Fruit fly (Drosophila melanogaster): ENCODE results near the gene Traf6.

The Traf6 gene

dm6 chrX:8178165-8178955, 21.2 kb upstream of the Traf6 start, which contains the start of gene sdt:
Gene sdt (plus strand): TSS chrX:8178549.
- TF ChIP-seq CG32006 (GFP tag; optimal IDR thresholded peaks at IDR 0.05) (peak; percentile 42), achi (GFP tag; optimal IDR thresholded peaks at IDR 0.05) (no peak), Eip93F (GFP tag; optimal IDR thresholded peaks at IDR 0.05) (no peak), dsx (GFP tag; optimal IDR thresholded peaks at IDR 0.05; ENCODE audit: poor library complexity, severe bottlenecking) (peak; percentile 10), Hr39 (GFP tag; optimal IDR thresholded peaks at IDR 0.05) (no peak), Eip78C (GFP tag) (peak; percentile 75), net (GFP tag; optimal IDR thresholded peaks at IDR 0.05) (peak; percentile 11), ss (GFP tag; optimal IDR thresholded peaks at IDR 0.05) (peak in 1 of 2 experiments; percentile 48), svp (GFP tag) (peak; percentile 70)

- peak; percentile 65 for TF ChIP-seq CG7368 (GFP tag; optimal IDR thresholded peaks at IDR 0.05)
- no peak for TF ChIP-seq dac (GFP tag; optimal IDR thresholded peaks at IDR 0.05)
These were observed 20.6 kb upstream of the Traf6 start for dm6 chrX:8177742-8178141.

dm6 chrX:8177030-8177349, 19.8 kb upstream of the Traf6 start, which contains the start of gene slpr:
Gene slpr (minus strand): TSS chrX:8177185.
- TF ChIP-seq svp (GFP tag) (peak; percentile 60), fd85E (GFP tag; optimal IDR thresholded peaks at IDR 0.05) (no peak)

dm6 chrX:8176291-8177029, 19.3 kb upstream of the Traf6 start:
- TF ChIP-seq dac (GFP tag; optimal IDR thresholded peaks at IDR 0.05) (no peak), CG6163 (GFP tag; IDR thresholded peaks at IDR 0.05) (peak; percentile 26; the same call in 1 of the 3 replicates), Eip75B (GFP tag; optimal IDR thresholded peaks at IDR 0.05) (no peak), CG10669 (GFP tag; optimal IDR thresholded peaks at IDR 0.05) (no peak), Met (GFP tag; optimal IDR thresholded peaks at IDR 0.05) (no peak), Sox15 (GFP tag; optimal IDR thresholded peaks at IDR 0.05) (no peak), CG1621 (tag; optimal IDR thresholded peaks at IDR 0.05) (peak; percentile 66), Smox (GFP tag; optimal IDR thresholded peaks at IDR 0.05) (no peak), CG15336 (GFP tag; IDR thresholded peaks at IDR 0.05) (0 out of 2 replicates have a peak, but pooled peaks have one; percentile 19), CG3032 (tag; optimal IDR thresholded peaks at IDR 0.05) (peak; percentile 54), Sox14 (GFP tag; optimal IDR thresholded peaks at IDR 0.05) (peak; percentile 16), CG8632 (GFP tag; optimal IDR thresholded peaks at IDR 0.05) (no peak), fd59A (GFP tag; optimal IDR thresholded peaks at IDR 0.05) (no peak), CG34406 (GFP tag; optimal IDR thresholded peaks at IDR 0.05) (no peak), CG31627 (GFP tag; optimal IDR thresholded peaks at IDR 0.05) (no peak), ss (GFP tag; optimal IDR thresholded peaks at IDR 0.05) (peak; percentile 52 to 58), fkh (GFP tag; optimal IDR thresholded peaks at IDR 0.05) (no peak), fd85E (GFP tag; optimal IDR thresholded peaks at IDR 0.05) (no peak), topi (GFP tag; optimal IDR thresholded peaks at IDR 0.05) (no peak), CG7368 (GFP tag; optimal IDR thresholded peaks at IDR 0.05) (no peak), CG3919 (GFP tag; optimal IDR thresholded peaks at IDR 0.05) (no peak), CG6276 (GFP tag; optimal IDR thresholded peaks at IDR 0.05) (peak; percentile 38), cyc (GFP tag; optimal IDR thresholded peaks at IDR 0.05) (no peak), Blimp-1 (GFP tag; optimal IDR thresholded peaks at IDR 0.05) (no peak), Gug (GFP tag; IDR thresholded peaks at IDR 0.05) (no peak), dsx (GFP tag; optimal IDR thresholded peaks at IDR 0.05; ENCODE audit: poor library complexity, severe bottlenecking) (no peak), CG4318 (GFP tag; optimal IDR thresholded peaks at IDR 0.05) (no peak), OdsH (GFP tag; optimal IDR thresholded peaks at IDR 0.05) (no peak), net (GFP tag; optimal IDR thresholded peaks at IDR 0.05) (no peak), CG16779 (tag; optimal IDR thresholded peaks at IDR 0.05) (no peak), CG8119 (GFP tag; IDR thresholded peaks at IDR 0.05) (peak; percentile 46; the same call in 1 of the 3 replicates), Hr38 (GFP tag; optimal IDR thresholded peaks at IDR 0.05) (no peak), Hr4 (GFP tag; optimal IDR thresholded peaks at IDR 0.05) (no peak), svp (GFP tag) (no peak), CG11294 (GFP tag; IDR thresholded peaks at IDR 0.05) (no peak), CG9139 (GFP tag; optimal IDR thresholded peaks at IDR 0.05) (peak; percentile 38), CG6854 (GFP tag; optimal IDR thresholded peaks at IDR 0.05) (no peak), acj6 (GFP tag; optimal IDR thresholded peaks at IDR 0.05) (no peak)
